Comparison of ENCODE assay signal across 4 worm cellular contexts in the genomic region with DNA sequence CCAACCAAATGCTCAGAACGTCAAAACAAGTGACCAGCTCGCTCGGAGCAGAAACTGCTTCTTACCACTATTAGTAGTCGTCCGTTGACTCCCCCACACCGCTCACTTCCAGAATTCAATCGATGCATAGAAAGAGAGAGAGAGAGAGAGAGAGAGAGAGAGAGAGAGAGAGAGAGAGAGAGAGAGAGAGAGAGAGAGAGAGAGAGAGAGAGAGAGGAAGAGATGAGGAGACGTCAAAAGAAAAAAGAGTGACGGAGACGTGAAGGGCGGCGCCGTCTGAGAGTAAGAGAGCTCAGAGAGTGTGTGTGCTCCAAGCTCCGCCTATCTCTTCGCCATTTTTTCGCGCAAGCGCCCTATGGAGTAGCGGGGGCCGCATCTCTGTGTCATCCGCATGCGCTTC.
TF ChIP-seq lines count a peak whose summit lies in the region.

A gene (plus strand): TSS at position 336 of the 400 bp plus-strand sequence.

TF ChIP-seq in whole organism, L1 larva, 84 proteins besides CTCF, POLR2A, EP300 and RAD21 (continued from another document):
- peak; percentile 56; the same call in 1 of the 2 replicates for TF ChIP-seq mab-9 (GFP tag; IDR thresholded peaks at IDR 0.05; lab: Robert Waterston, UW)
- TF ChIP-seq dpl-1 (GFP tag; optimal IDR thresholded peaks at IDR 0.05; lab: Kevin White, UChicago): peak in 1 of 3 experiments; percentile 4
- TF ChIP-seq C04F5.9 (tag; optimal IDR thresholded peaks at IDR 0.05; lab: Kevin White, UChicago): no peak
- peak; percentile 3 to 55 for TF ChIP-seq lsy-2 (tag; optimal IDR thresholded peaks at IDR 0.05; lab: Kevin White, UChicago)
- peak; percentile 89 for TF ChIP-seq lin-14 (GFP tag; optimal IDR thresholded peaks at IDR 0.05; lab: Kevin White, UChicago)
- peak; percentile 45 for TF ChIP-seq isw-1 (GFP tag; IDR thresholded peaks at IDR 0.05; lab: Robert Waterston, UW)
- peak; percentile 13 for TF ChIP-seq jun-1 (tag; optimal IDR thresholded peaks at IDR 0.05; lab: Kevin White, UChicago)
- peak; percentile 28 for TF ChIP-seq mep-1 (tag; optimal IDR thresholded peaks at IDR 0.05; lab: Kevin White, UChicago)
- TF ChIP-seq efl-1 (optimal IDR thresholded peaks at IDR 0.05; lab: Kevin White, UChicago): peak; percentile 47 to 71
- TF ChIP-seq efl-1 (GFP tag; optimal IDR thresholded peaks at IDR 0.05 in 1 of 2; lab: Kevin White, UChicago): peak in 1 of 2 experiments; percentile 1
- TF ChIP-seq pax-3 (tag; optimal IDR thresholded peaks at IDR 0.05; lab: Kevin White, UChicago): peak; percentile 75
- no peak for TF ChIP-seq aha-1 (tag; optimal IDR thresholded peaks at IDR 0.05; lab: Kevin White, UChicago)
- peak in 1 of 2 experiments; percentile 54 for TF ChIP-seq lin-35 (GFP tag; optimal IDR thresholded peaks at IDR 0.05; lab: Kevin White, UChicago)
- TF ChIP-seq snu-23 (GFP tag; optimal IDR thresholded peaks at IDR 0.05; lab: Kevin White, UChicago): no peak
- peak; percentile 90 for TF ChIP-seq fkh-8 (tag; optimal IDR thresholded peaks at IDR 0.05; lab: Kevin White, UChicago)

TF ChIP-seq in whole organism, L2 larva, 48 proteins besides CTCF, POLR2A, EP300 and RAD21 (continued from another document):
- TF ChIP-seq crh-2 (tag; optimal IDR thresholded peaks at IDR 0.05; lab: Kevin White, UChicago) (peak; percentile 32), zag-1 (tag; optimal IDR thresholded peaks at IDR 0.05; lab: Kevin White, UChicago) (peak; percentile 47), lsy-2 (tag; optimal IDR thresholded peaks at IDR 0.05; lab: Kevin White, UChicago) (peak; percentile 6 to 64), unc-55 (GFP tag; optimal IDR thresholded peaks at IDR 0.05; lab: Kevin White, UChicago) (peak; percentile 91)

TF ChIP-seq in whole organism, L3 larva, 47 proteins besides CTCF, POLR2A, EP300 and RAD21 (continued from another document):
- TF ChIP-seq fkh-10 (GFP tag; optimal IDR thresholded peaks at IDR 0.05; lab: Kevin White, UChicago) (peak; percentile 65), ama-1 (optimal IDR thresholded peaks at IDR 0.05; lab: Kevin White, UChicago) (peak; percentile 21), unc-62 (GFP tag; optimal IDR thresholded peaks at IDR 0.05; lab: Kevin White, UChicago) (no peak), lin-15B (tag; optimal IDR thresholded peaks at IDR 0.05; lab: Kevin White, UChicago) (no peak), ceh-28 (tag; optimal IDR thresholded peaks at IDR 0.05; lab: Kevin White, UChicago) (peak; percentile 70), mdl-1 (tag; optimal IDR thresholded peaks at IDR 0.05; lab: Kevin White, UChicago) (no peak)

TF ChIP-seq in whole organism, L4 larva, 104 proteins besides CTCF, POLR2A, EP300 and RAD21 (continued from another document):
- TF ChIP-seq ceh-44 (GFP tag; IDR thresholded peaks at IDR 0.05; lab: Robert Waterston, UW): no peak
- no peak for TF ChIP-seq ceh-28 (tag; optimal IDR thresholded peaks at IDR 0.05; lab: Kevin White, UChicago)
- peak; percentile 36 for TF ChIP-seq mep-1 (tag; optimal IDR thresholded peaks at IDR 0.05; lab: Kevin White, UChicago)
- TF ChIP-seq unc-39 (tag; optimal IDR thresholded peaks at IDR 0.05; lab: Kevin White, UChicago): no peak
- TF ChIP-seq pha-4 (GFP tag; IDR thresholded peaks at IDR 0.05; lab: Robert Waterston, UW): peak; percentile 55; the same call in 1 of the 2 replicates
- no peak for TF ChIP-seq pha-4 (tag; optimal IDR thresholded peaks at IDR 0.05; lab: Kevin White, UChicago)
- no peak for TF ChIP-seq ces-1 (GFP tag; optimal IDR thresholded peaks at IDR 0.05; lab: Kevin White, UChicago)
- TF ChIP-seq ztf-7 (tag; optimal IDR thresholded peaks at IDR 0.05; lab: Kevin White, UChicago): no peak
- peak; percentile 90 for TF ChIP-seq set-16 (GFP tag; IDR thresholded peaks at IDR 0.05; lab: Robert Waterston, UW)
- no peak for TF ChIP-seq hif-1 (tag; optimal IDR thresholded peaks at IDR 0.05; lab: Kevin White, UChicago)
- peak; percentile 15 for TF ChIP-seq hlh-30 (tag; optimal IDR thresholded peaks at IDR 0.05; lab: Kevin White, UChicago; ENCODE audit: insufficient read depth)
- TF ChIP-seq ctbp-1 (GFP tag; IDR thresholded peaks at IDR 0.05; lab: Robert Waterston, UW): peak; percentile 64; the same call in 1 of the 2 replicates
- TF ChIP-seq php-3 (GFP tag; IDR thresholded peaks at IDR 0.05; lab: Robert Waterston, UW): no peak
- no peak for TF ChIP-seq F26F4.8 (GFP tag; conservative IDR thresholded peaks at IDR 0.05; lab: Robert Waterston, UW)
- peak; percentile 32 for TF ChIP-seq aha-1 (tag; lab: Kevin White, UChicago)
- TF ChIP-seq zip-11 (GFP tag; IDR thresholded peaks at IDR 0.05; lab: Robert Waterston, UW): no peak
- TF ChIP-seq nhr-6 (tag; optimal IDR thresholded peaks at IDR 0.05; lab: Kevin White, UChicago): no peak
- TF ChIP-seq lsy-2 (tag; optimal IDR thresholded peaks at IDR 0.05; lab: Kevin White, UChicago): peak; percentile 31 to 33
- 0 out of 2 replicates have a peak, but pooled peaks have one; percentile 11 for TF ChIP-seq vab-7 (GFP tag; IDR thresholded peaks at IDR 0.05; lab: Robert Waterston, UW)
- no peak for TF ChIP-seq ZK546.5 (tag; optimal IDR thresholded peaks at IDR 0.05; lab: Kevin White, UChicago)
